Worm (Caenorhabditis elegans): Measurements from ENCODE around the gene tbx-8.

- TF ChIP-seq pqm-1 (tag; optimal IDR thresholded peaks at IDR 0.05): no peak
- TF ChIP-seq aly-2 (tag; optimal IDR thresholded peaks at IDR 0.05): no peak
- TF ChIP-seq lin-39 (tag; optimal IDR thresholded peaks at IDR 0.05): no peak
- no peak for TF ChIP-seq snpc-4 (tag; optimal IDR thresholded peaks at IDR 0.05)
- TF ChIP-seq nfya-1 (tag; optimal IDR thresholded peaks at IDR 0.05; ENCODE audit: insufficient read depth): no peak
- TF ChIP-seq nhr-25 (tag; optimal IDR thresholded peaks at IDR 0.05): no peak
- TF ChIP-seq ceh-82 (tag; optimal IDR thresholded peaks at IDR 0.05): no peak
Observed at ce11 chrIII:10354591-10354990, 7.4 kb downstream of the tbx-8 start.
